Fruit fly (Drosophila melanogaster): ENCODE results near the gene NimB4.
A peak's percentile ranks its signal among the peaks of the same experiment; 100 is the strongest.

Gene NimB4

dm6 chr2L:13977073-13977472 is 7.3 kb upstream of the NimB4 start, which contains the start of gene Cyp28a5:
Gene Cyp28a5 (plus strand): TSS chr2L:13977302.
- no peak for TF ChIP-seq Eip75B (GFP tag; optimal IDR thresholded peaks at IDR 0.05)

- no peak for TF ChIP-seq svp (GFP tag)
- TF ChIP-seq Ets96B (tag; optimal IDR thresholded peaks at IDR 0.05): no peak
- TF ChIP-seq vri (GFP tag; optimal IDR thresholded peaks at IDR 0.05): no peak
- no peak for TF ChIP-seq CG9139 (GFP tag; optimal IDR thresholded peaks at IDR 0.05)
- TF ChIP-seq esn (GFP tag; optimal IDR thresholded peaks at IDR 0.05): no peak
- no peak for TF ChIP-seq fd59A (GFP tag; optimal IDR thresholded peaks at IDR 0.05)
- TF ChIP-seq CG11762 (GFP tag; optimal IDR thresholded peaks at IDR 0.05; ENCODE audit: insufficient read depth): no peak
- TF ChIP-seq Hr4 (GFP tag; optimal IDR thresholded peaks at IDR 0.05): no peak
- no peak for TF ChIP-seq CG11294 (GFP tag; IDR thresholded peaks at IDR 0.05)
- no peak for TF ChIP-seq pdm3 (GFP tag; optimal IDR thresholded peaks at IDR 0.05)
- no peak for TF ChIP-seq Lpt (GFP tag; optimal IDR thresholded peaks at IDR 0.05)
Observed at dm6 chr2L:13976669-13977068, 6.9 kb upstream of the NimB4 start, which contains the start of gene NimC1. Gene NimC1 (minus strand): TSS chr2L:13976769.

dm6 chr2L:13972847-13973246 is 3.1 kb upstream of the NimB4 start, which contains the start of gene He:
Gene He (minus strand): TSS chr2L:13972947.
- TF ChIP-seq CG3032 (tag; optimal IDR thresholded peaks at IDR 0.05) (no peak), CG8119 (GFP tag; IDR thresholded peaks at IDR 0.05) (no peak), pdm3 (GFP tag; optimal IDR thresholded peaks at IDR 0.05) (no peak), cyc (GFP tag; optimal IDR thresholded peaks at IDR 0.05) (no peak), CG11294 (GFP tag; IDR thresholded peaks at IDR 0.05) (no peak), CG10631 (GFP tag; optimal IDR thresholded peaks at IDR 0.05) (no peak), dac (GFP tag; optimal IDR thresholded peaks at IDR 0.05) (no peak), svp (GFP tag) (no peak), CG8319 (GFP tag; optimal IDR thresholded peaks at IDR 0.05) (no peak)

dm6 chr2L:13967846-13968350 is 1.9 kb downstream of the NimB4 start, which contains the start of gene NimB3:
Gene NimB3 (minus strand): TSS chr2L:13967985.
- TF ChIP-seq CG34406 (GFP tag; optimal IDR thresholded peaks at IDR 0.05): no peak
- TF ChIP-seq CG3032 (tag; optimal IDR thresholded peaks at IDR 0.05): no peak
- peak; percentile 3 for TF ChIP-seq Hr39 (GFP tag; optimal IDR thresholded peaks at IDR 0.05)
- no peak for TF ChIP-seq net (GFP tag; optimal IDR thresholded peaks at IDR 0.05)
- no peak for TF ChIP-seq CG10669 (GFP tag; optimal IDR thresholded peaks at IDR 0.05)
- TF ChIP-seq CG32006 (GFP tag; optimal IDR thresholded peaks at IDR 0.05): peak; percentile 13
- TF ChIP-seq Eip78C (GFP tag): peak; percentile 61
- no peak for TF ChIP-seq CG16779 (tag; optimal IDR thresholded peaks at IDR 0.05)
- peak; percentile 27 for TF ChIP-seq CG31627 (GFP tag; optimal IDR thresholded peaks at IDR 0.05)
- no peak for TF ChIP-seq CG7368 (GFP tag; optimal IDR thresholded peaks at IDR 0.05)
- TF ChIP-seq topi (GFP tag; optimal IDR thresholded peaks at IDR 0.05): peak; percentile 24
- TF ChIP-seq Smox (GFP tag; optimal IDR thresholded peaks at IDR 0.05): peak; percentile 5
- peak; percentile 1 for TF ChIP-seq vri (GFP tag; optimal IDR thresholded peaks at IDR 0.05)
- TF ChIP-seq dac (GFP tag; optimal IDR thresholded peaks at IDR 0.05): no peak
- TF ChIP-seq spab (GFP tag; optimal IDR thresholded peaks at IDR 0.05): no peak
- peak; percentile 5 for TF ChIP-seq Sox102F (GFP tag; optimal IDR thresholded peaks at IDR 0.05)
- peak; percentile 97 for TF ChIP-seq svp (GFP tag)

dm6 chr2L:13966732-13967316 is 3.0 kb downstream of the NimB4 start, which contains the start of gene NimB2:
Gene NimB2 (minus strand): TSS chr2L:13967018.
- TF ChIP-seq svp (GFP tag) (peak; percentile 94), Lpt (GFP tag; optimal IDR thresholded peaks at IDR 0.05) (no peak), Eip78C (GFP tag) (peak; percentile 16), CG9139 (GFP tag; optimal IDR thresholded peaks at IDR 0.05) (no peak)

Measured in whole organism, prepupa.